Fruit fly (Drosophila melanogaster) whole organism: ENCODE data around the gene orion.

ENCODE experiments used
- CG8478 ChIP-seq: fragments of >200 bp; optimal IDR thresholded peaks from 2 replicates; lab custom pipeline; 2018; ENCODE audit warnings: inconsistent platforms
- EcR ChIP-seq, 2 experiments: fragments of >200 bp; optimal IDR thresholded peaks; 2 replicates each; lab custom pipeline; 2017; ENCODE audit warnings: missing biosample characterization in 2 of 2, missing genetic modification characterization in 2 of 2, missing genetic modification reagents in 2 of 2
- pan ChIP-seq: fragments of >200 bp; optimal IDR thresholded peaks from 2 replicates; lab custom pipeline; 2017
- psq ChIP-seq: fragments of >200 bp; optimal IDR thresholded peaks from 2 replicates; lab custom pipeline; 2017
- usp ChIP-seq: fragments of >200 bp; optimal IDR thresholded peaks from 2 replicates; lab custom pipeline; 2017; ENCODE audit warnings: missing biosample characterization, missing genetic modification characterization, mixed read lengths

DNA sequence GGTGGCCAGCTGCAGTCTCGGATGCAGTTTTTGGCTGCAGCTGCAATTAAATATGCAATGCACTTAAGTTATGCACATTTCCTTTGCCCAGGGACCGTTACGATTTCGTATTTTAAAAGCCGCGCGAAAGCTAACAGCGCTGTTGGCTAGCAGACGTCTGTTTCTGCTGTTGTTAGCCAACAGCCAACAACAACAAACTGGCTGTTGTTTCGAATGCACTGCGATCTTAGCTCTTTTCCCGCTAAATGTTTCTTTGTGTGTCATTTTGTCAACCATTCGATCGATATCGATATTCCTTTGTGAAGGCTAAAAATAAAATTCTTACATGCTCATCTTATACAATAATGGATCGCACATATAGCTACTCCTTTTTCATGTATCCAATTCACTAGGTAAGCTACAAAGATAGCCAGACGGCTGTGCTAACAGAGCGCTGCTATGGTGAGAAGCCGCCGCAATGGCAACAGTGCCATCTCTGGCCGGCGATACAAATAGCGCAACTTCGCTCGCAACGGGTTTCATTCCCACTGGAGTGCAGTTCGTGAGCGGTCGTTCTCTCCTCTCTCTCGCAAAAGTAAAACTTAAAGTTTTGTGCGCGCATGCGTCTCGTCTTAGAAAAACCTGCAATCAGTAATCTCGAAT lies 22.6 kb upstream of the orion start:
- TF ChIP-seq psq (no peak), EcR (GFP tag; optimal IDR thresholded peaks at IDR 0.05; lab: Kevin White, UChicago) (no peak), usp (GFP tag; lab: Kevin White, UChicago) (no peak), CG8478 (lab: Kevin White, UChicago) (no peak), pan (lab: Kevin White, UChicago) (no peak)
